Fruit fly (Drosophila melanogaster): Measurements from ENCODE around the gene Amnionless.

Gene Amnionless

dm6 chr2L:271553-271952, 17.4 kb downstream of the Amnionless start, which contains the start of gene Dus1 (continued):
- peak; percentile 65; the same call in 1 of the 2 replicates for TF ChIP-seq nerfin-2 (GFP tag; IDR thresholded peaks at IDR 0.05; ENCODE audit: partially characterized antibody)
- no peak for TF ChIP-seq CG1233 (GFP tag; optimal IDR thresholded peaks at IDR 0.05)
- TF ChIP-seq jigr1 (GFP tag; IDR thresholded peaks at IDR 0.05): no peak
- peak; percentile 6 for TF ChIP-seq Nf-YC (tag; optimal IDR thresholded peaks at IDR 0.05)
- peak; percentile 89 for TF ChIP-seq YL-1 (GFP tag; optimal IDR thresholded peaks at IDR 0.05)
- TF ChIP-seq Sry-δ (GFP tag; optimal IDR thresholded peaks at IDR 0.05): peak; percentile 60
- peak; percentile 64 for TF ChIP-seq Bgb (GFP tag; IDR thresholded peaks at IDR 0.05; ENCODE audit: partially characterized antibody)
- peak; percentile 68; the same call in 1 of the 2 replicates for TF ChIP-seq amos (GFP tag; IDR thresholded peaks at IDR 0.05; ENCODE audit: partially characterized antibody)
- no peak for TF ChIP-seq Nf-YA (GFP tag; IDR thresholded peaks at IDR 0.05)
- TF ChIP-seq CG30020 (tag; optimal IDR thresholded peaks at IDR 0.05): peak; percentile 20
- no peak for TF ChIP-seq CG9215 (GFP tag; IDR thresholded peaks at IDR 0.05)
- TF ChIP-seq fd3F (GFP tag; optimal IDR thresholded peaks at IDR 0.05): no peak
- peak; percentile 20; the same call in 1 of the 2 replicates for TF ChIP-seq sob (GFP tag; IDR thresholded peaks at IDR 0.05)
- peak; percentile 48 for TF ChIP-seq Fer1 (GFP tag; optimal IDR thresholded peaks at IDR 0.05)
- peak; percentile 70 for TF ChIP-seq Scr (GFP tag; IDR thresholded peaks at IDR 0.05; ENCODE audit: partially characterized antibody)
- TF ChIP-seq sqz (GFP tag; optimal IDR thresholded peaks at IDR 0.05): no peak
- TF ChIP-seq oc (tag; optimal IDR thresholded peaks at IDR 0.05): no peak
- no peak for TF ChIP-seq CG5245 (GFP tag; optimal IDR thresholded peaks at IDR 0.05)
- TF ChIP-seq CG11696 (GFP tag; IDR thresholded peaks at IDR 0.05): no peak
- TF ChIP-seq CG6175 (GFP tag; IDR thresholded peaks at IDR 0.05): no peak
- no peak for TF ChIP-seq psq (GFP tag; optimal IDR thresholded peaks at IDR 0.05)
- no peak for TF ChIP-seq disco-r (GFP tag; optimal IDR thresholded peaks at IDR 0.05)
- peak; percentile 51 for TF ChIP-seq Sry-β (GFP tag; optimal IDR thresholded peaks at IDR 0.05)
- peak; percentile 59 for TF ChIP-seq CG1603 (tag; optimal IDR thresholded peaks at IDR 0.05)
- peak; percentile 90 for TF ChIP-seq Dref (GFP tag; IDR thresholded peaks at IDR 0.05)
- TF ChIP-seq CG14860 (GFP tag; IDR thresholded peaks at IDR 0.05; ENCODE audit: partially characterized antibody): peak; percentile 58; the same call in 2 of the 3 replicates
- TF ChIP-seq CG34376 (GFP tag; optimal IDR thresholded peaks at IDR 0.05): no peak
- peak; percentile 92 for TF ChIP-seq stwl (tag; optimal IDR thresholded peaks at IDR 0.05)
- no peak for TF ChIP-seq CG5953 (GFP tag; IDR thresholded peaks at IDR 0.05)
- TF ChIP-seq chinmo (GFP tag; IDR thresholded peaks at IDR 0.05; ENCODE audit: partially characterized antibody): peak; percentile 63; the same call in 1 of the 4 replicates
- peak; percentile 66 for TF ChIP-seq MESR4 (GFP tag; optimal IDR thresholded peaks at IDR 0.05)
- TF ChIP-seq Max (GFP tag; optimal IDR thresholded peaks at IDR 0.05): no peak
- no peak for TF ChIP-seq z (GFP tag; IDR thresholded peaks at IDR 0.05)
- TF ChIP-seq CG11093 (GFP tag; IDR thresholded peaks at IDR 0.05): no peak
- no peak for TF ChIP-seq ewg (GFP tag; optimal IDR thresholded peaks at IDR 0.05)
- TF ChIP-seq CG13296 (GFP tag; optimal IDR thresholded peaks at IDR 0.05): no peak
- peak; percentile 75 for TF ChIP-seq E2f2 (GFP tag; IDR thresholded peaks at IDR 0.05)
- TF ChIP-seq CG1647 (GFP tag; optimal IDR thresholded peaks at IDR 0.05): no peak
- TF ChIP-seq C15 (GFP tag; IDR thresholded peaks at IDR 0.05): no peak
- peak; percentile 15 for TF ChIP-seq CG2712 (tag; optimal IDR thresholded peaks at IDR 0.05)
- TF ChIP-seq bsh (GFP tag; optimal IDR thresholded peaks at IDR 0.05): no peak
- no peak for TF ChIP-seq exex (tag; optimal IDR thresholded peaks at IDR 0.05)
- no peak for TF ChIP-seq CG1529 (GFP tag; optimal IDR thresholded peaks at IDR 0.05)
- no peak for TF ChIP-seq bowl (GFP tag; IDR thresholded peaks at IDR 0.05)
- no peak for TF ChIP-seq Drgx (GFP tag; IDR thresholded peaks at IDR 0.05)
- TF ChIP-seq Elba2 (GFP tag; optimal IDR thresholded peaks at IDR 0.05): no peak
- TF ChIP-seq CG13894 (tag; optimal IDR thresholded peaks at IDR 0.05): peak; percentile 41
- peak; percentile 53; the same call in 2 of the 3 replicates for TF ChIP-seq CG16813 (GFP tag; IDR thresholded peaks at IDR 0.05; ENCODE audit: partially characterized antibody)
- peak; percentile 38 for TF ChIP-seq sens (GFP tag)
- TF ChIP-seq CG9727 (GFP tag; optimal IDR thresholded peaks at IDR 0.05): no peak
- no peak for TF ChIP-seq sisA (GFP tag; IDR thresholded peaks at IDR 0.05)
